Fruit fly (Drosophila melanogaster): ENCODE measurements around the gene ORMDL.

dm6 chr3L:21626036-21626614, 9.0 kb upstream of the ORMDL start:
- TF ChIP-seq psq (optimal IDR thresholded peaks at IDR 0.05): no peak
- TF ChIP-seq ttk (optimal IDR thresholded peaks at IDR 0.05): no peak
